Fruit fly (Drosophila melanogaster) whole organism, embryonic: ENCODE data around the gene stnB.

ENCODE experiments used
- Abd-B ChIP-seq: fragments of 200-800 bp; sonication (Bioruptor generic); optimal IDR thresholded peaks from 2 replicates; lab custom pipeline; 2018; ENCODE audit warnings: missing biosample characterization, mild to moderate bottlenecking, missing genetic modification characterization, moderate library complexity
- BEAF-32 ChIP-seq: fragments of 200-800 bp; sonication (Bioruptor generic); optimal IDR thresholded peaks from 3 replicates; lab custom pipeline; 2017; ENCODE audit warnings: missing biosample characterization, missing genetic modification characterization, mild to moderate bottlenecking, moderate library complexity, missing genetic modification reagents
- Bgb ChIP-seq: fragments of 200-800 bp; sonication (Bioruptor generic); IDR thresholded peaks from 2 replicates; pipeline ENCODE4 v1.3.6; 2022; ENCODE audit warnings: missing biosample characterization, missing genetic modification characterization; ENCODE audit not compliant: partially characterized antibody
- CG1024 ChIP-seq: fragments of 200-800 bp; sonication (Bioruptor generic); IDR thresholded peaks from 2 replicates; pipeline ENCODE4 v1.3.6; 2022; ENCODE audit warnings: missing biosample characterization, missing genetic modification characterization
- CG11504 ChIP-seq: fragments of 200-800 bp; sonication (Bioruptor generic); optimal IDR thresholded peaks from 3 replicates; lab custom pipeline; 2019; ENCODE audit warnings: missing biosample characterization, mild to moderate bottlenecking, missing genetic modification characterization, moderate library complexity
- CG12659 ChIP-seq: fragments of 200-800 bp; sonication (Bioruptor generic); optimal IDR thresholded peaks from 3 replicates; lab custom pipeline; 2017; ENCODE audit warnings: mild to moderate bottlenecking, missing biosample characterization, missing genetic modification reagents, missing genetic modification characterization
- CG14441 ChIP-seq: fragments of 200-800 bp; sonication (Bioruptor generic); IDR thresholded peaks from 2 replicates; pipeline ENCODE4 v1.3.6; 2022; ENCODE audit warnings: missing biosample characterization, missing genetic modification characterization
- CG18599 ChIP-seq: fragments of 200-800 bp; sonication (Bioruptor generic); optimal IDR thresholded peaks from 3 replicates; lab custom pipeline; 2017; ENCODE audit warnings: missing biosample characterization, missing genetic modification characterization, mild to moderate bottlenecking, moderate library complexity, missing genetic modification reagents
- CG30020 ChIP-seq: fragments of 200-800 bp; optimal IDR thresholded peaks from 2 replicates; lab custom pipeline; 2019; ENCODE audit warnings: missing biosample characterization, mild to moderate bottlenecking, missing genetic modification characterization, moderate library complexity
- CG34224 ChIP-seq: fragments of 200-800 bp; sonication (Bioruptor generic); IDR thresholded peaks from 3 replicates; pipeline ENCODE4 v1.3.6; 2022; ENCODE audit warnings: missing biosample characterization, missing genetic modification characterization; ENCODE audit not compliant: partially characterized antibody
- CG3847 ChIP-seq: fragments of 200-800 bp; sonication (Bioruptor generic); IDR thresholded peaks from 2 replicates; pipeline ENCODE4 v1.3.6; 2022; ENCODE audit warnings: missing biosample characterization, missing genetic modification characterization
- CG4360 ChIP-seq: fragments of 200-800 bp; sonication (Bioruptor generic); IDR thresholded peaks from 2 replicates; pipeline ENCODE4 v1.3.6; 2022; ENCODE audit warnings: missing biosample characterization, missing genetic modification characterization
- CG4820 ChIP-seq: fragments of 200-800 bp; sonication (Bioruptor generic); optimal IDR thresholded peaks from 3 replicates; lab custom pipeline; 2016; ENCODE audit warnings: missing biosample characterization, missing genetic modification characterization
- CG8281 ChIP-seq: fragments of 200-800 bp; sonication (Bioruptor generic); optimal IDR thresholded peaks from 2 replicates; lab custom pipeline; 2018; ENCODE audit warnings: missing biosample characterization, mild to moderate bottlenecking, missing genetic modification characterization, moderate library complexity
- CG9797 ChIP-seq: fragments of 200-800 bp; sonication (Bioruptor generic); optimal IDR thresholded peaks from 3 replicates; lab custom pipeline; 2018; ENCODE audit warnings: missing biosample characterization, mild to moderate bottlenecking, missing genetic modification characterization
- CG9932 ChIP-seq: fragments of 200-800 bp; sonication (Bioruptor generic); IDR thresholded peaks from 2 replicates; pipeline ENCODE4 v1.3.6; 2022; ENCODE audit warnings: missing biosample characterization, missing genetic modification characterization
- CoRest ChIP-seq: fragments of 200-800 bp; sonication (Bioruptor generic); optimal IDR thresholded peaks from 3 replicates; lab custom pipeline; 2018; ENCODE audit warnings: missing biosample characterization, mild to moderate bottlenecking, missing genetic modification characterization, moderate library complexity
- Dref ChIP-seq: fragments of 200-800 bp; sonication (Bioruptor generic); IDR thresholded peaks from 2 replicates; pipeline ENCODE4 v1.3.6; 2022; ENCODE audit warnings: missing biosample characterization, missing genetic modification characterization
- HLH3B ChIP-seq: fragments of 200-800 bp; sonication (Bioruptor generic); IDR thresholded peaks from 2 replicates; pipeline ENCODE4 v1.3.6; 2022; ENCODE audit warnings: missing biosample characterization, missing genetic modification characterization
- HLH4C ChIP-seq: fragments of 200-800 bp; sonication (Bioruptor generic); IDR thresholded peaks from 3 replicates; pipeline ENCODE4 v1.3.6; 2022; ENCODE audit warnings: missing biosample characterization, missing genetic modification characterization; ENCODE audit not compliant: partially characterized antibody
- Hmr ChIP-seq: fragments of 200-800 bp; sonication (Bioruptor generic); optimal IDR thresholded peaks from 3 replicates; lab custom pipeline; 2017; ENCODE audit warnings: mild to moderate bottlenecking, missing biosample characterization, missing genetic modification reagents, missing genetic modification characterization
- Lim3 ChIP-seq: fragments of 200-800 bp; sonication (Bioruptor generic); IDR thresholded peaks from 2 replicates; pipeline ENCODE4 v1.3.6; 2022; ENCODE audit warnings: missing biosample characterization, missing genetic modification characterization
- PHDP ChIP-seq: fragments of 200-800 bp; sonication (Bioruptor generic); optimal IDR thresholded peaks from 3 replicates; lab custom pipeline; 2018; ENCODE audit warnings: missing biosample characterization, mild to moderate bottlenecking, missing genetic modification characterization, moderate library complexity
- Ptx1 ChIP-seq: fragments of 200-800 bp; sonication (Bioruptor generic); IDR thresholded peaks from 2 replicates; pipeline ENCODE4 v1.3.6; 2022; ENCODE audit warnings: missing biosample characterization, missing genetic modification characterization
- Scr ChIP-seq: fragments of 200-800 bp; sonication (Bioruptor generic); IDR thresholded peaks from 2 replicates; pipeline ENCODE4 v1.3.6; 2022; ENCODE audit warnings: missing biosample characterization, missing genetic modification characterization; ENCODE audit not compliant: partially characterized antibody
- Sox100B ChIP-seq: fragments of 200-800 bp; sonication (Bioruptor generic); optimal IDR thresholded peaks from 3 replicates; lab custom pipeline; 2018; ENCODE audit warnings: missing biosample characterization, mild to moderate bottlenecking, missing genetic modification characterization
- Sox102F ChIP-seq: fragments of 200-800 bp; sonication (Bioruptor generic); optimal IDR thresholded peaks from 2 replicates; lab custom pipeline; 2018; ENCODE audit warnings: missing biosample characterization, mild to moderate bottlenecking, missing genetic modification characterization, moderate library complexity
- al ChIP-seq: fragments of 200-800 bp; sonication (Bioruptor generic); IDR thresholded peaks from 2 replicates; pipeline ENCODE4 v1.3.6; 2022; ENCODE audit warnings: missing biosample characterization, missing genetic modification characterization
- amos ChIP-seq: fragments of 200-800 bp; sonication (Bioruptor generic); IDR thresholded peaks from 2 replicates; pipeline ENCODE4 v1.3.6; 2022; ENCODE audit warnings: missing biosample characterization, missing genetic modification characterization; ENCODE audit not compliant: partially characterized antibody
- aop ChIP-seq: fragments of 200-800 bp; sonication (Bioruptor generic); IDR thresholded peaks from 2 replicates; pipeline ENCODE4 v1.3.6; 2022; ENCODE audit warnings: missing biosample characterization, missing genetic modification characterization
- chn ChIP-seq: fragments of 200-800 bp; sonication (Bioruptor generic); optimal IDR thresholded peaks from 2 replicates; lab custom pipeline; 2016; ENCODE audit warnings: missing biosample characterization, missing genetic modification characterization
- crp ChIP-seq, 2 experiments: fragments of 200-800 bp; sonication (Bioruptor generic); optimal IDR thresholded peaks; 2 replicates in 1 of 2; 3 replicates in 1 of 2; lab custom pipeline; 2017; ENCODE audit warnings: missing biosample characterization in 2 of 2, missing genetic modification characterization in 2 of 2, mild to moderate bottlenecking in 1 of 2, moderate library complexity in 1 of 2
- dysf ChIP-seq: fragments of 200-800 bp; sonication (Bioruptor generic); IDR thresholded peaks from 3 replicates; pipeline ENCODE4 v1.3.6; 2022; ENCODE audit warnings: missing biosample characterization, missing genetic modification characterization
- grau ChIP-seq: fragments of 200-800 bp; optimal IDR thresholded peaks from 3 replicates; lab custom pipeline; 2019; ENCODE audit warnings: missing biosample characterization, mild to moderate bottlenecking, missing genetic modification characterization, moderate library complexity
- gro ChIP-seq: fragments of 200-800 bp; sonication (Bioruptor generic); optimal IDR thresholded peaks from 2 replicates; lab custom pipeline; 2016; ENCODE audit warnings: missing biosample characterization, missing genetic modification characterization
- hbn ChIP-seq: fragments of 200-800 bp; sonication (Bioruptor generic); IDR thresholded peaks from 2 replicates; pipeline ENCODE4 v1.3.6; 2022; ENCODE audit warnings: missing biosample characterization, missing genetic modification characterization; ENCODE audit not compliant: partially characterized antibody
- klu ChIP-seq: fragments of 200-800 bp; sonication (Bioruptor generic); IDR thresholded peaks from 2 replicates; pipeline ENCODE4 v1.3.6; 2022; ENCODE audit warnings: missing biosample characterization, missing genetic modification characterization
- knrl ChIP-seq: fragments of 200-800 bp; sonication (Bioruptor generic); IDR thresholded peaks from 3 replicates; pipeline ENCODE4 v1.3.6; 2022; ENCODE audit warnings: missing biosample characterization, missing genetic modification characterization; ENCODE audit not compliant: partially characterized antibody
- lab ChIP-seq: fragments of 200-800 bp; sonication (Bioruptor generic); optimal IDR thresholded peaks from 3 replicates; lab custom pipeline; 2017; ENCODE audit warnings: missing biosample characterization, missing genetic modification characterization, mild to moderate bottlenecking, moderate library complexity, missing genetic modification reagents
- nmo ChIP-seq: fragments of 200-800 bp; sonication (Bioruptor generic); optimal IDR thresholded peaks from 2 replicates; lab custom pipeline; 2018; ENCODE audit warnings: missing biosample characterization, mild to moderate bottlenecking, missing genetic modification characterization, moderate library complexity
- oc ChIP-seq: fragments of 200-800 bp; sonication (Bioruptor generic); optimal IDR thresholded peaks from 2 replicates; lab custom pipeline; 2018; ENCODE audit warnings: missing biosample characterization, mild to moderate bottlenecking, missing genetic modification characterization, moderate library complexity
- phol ChIP-seq: fragments of 200-800 bp; sonication (Bioruptor generic); optimal IDR thresholded peaks from 3 replicates; lab custom pipeline; 2018; ENCODE audit warnings: missing biosample characterization, mild to moderate bottlenecking, missing genetic modification characterization, moderate library complexity
- seq ChIP-seq: fragments of 200-800 bp; sonication (Bioruptor generic); IDR thresholded peaks from 2 replicates; pipeline ENCODE4 v1.3.6; 2022; ENCODE audit warnings: missing biosample characterization, missing genetic modification characterization
- slbo ChIP-seq: fragments of 200-800 bp; sonication (Bioruptor generic); IDR thresholded peaks from 2 replicates; pipeline ENCODE4 v1.3.6; 2022; ENCODE audit warnings: missing biosample characterization, missing genetic modification characterization
- slou ChIP-seq: fragments of 200-800 bp; sonication (Bioruptor generic); optimal IDR thresholded peaks from 3 replicates; lab custom pipeline; 2016; ENCODE audit warnings: missing biosample characterization, missing genetic modification characterization
- tll ChIP-seq, 2 experiments: fragments of 200-800 bp in 1 of 2; fragments of >200 bp in 1 of 2; sonication (Bioruptor generic) in 1 of 2; optimal IDR thresholded peaks; 2 replicates each; lab custom pipeline; 2017 to 2019; ENCODE audit warnings: missing biosample characterization in 2 of 2, missing genetic modification characterization in 2 of 2, mild to moderate bottlenecking in 1 of 2, moderate library complexity in 1 of 2
- trem ChIP-seq: fragments of 200-800 bp; optimal IDR thresholded peaks from 3 replicates; lab custom pipeline; 2019; ENCODE audit warnings: missing biosample characterization, mild to moderate bottlenecking, missing genetic modification characterization, moderate library complexity
- vvl ChIP-seq: fragments of 200-800 bp; sonication (Bioruptor generic); IDR thresholded peaks from 2 replicates; pipeline ENCODE4 v1.3.6; 2022; ENCODE audit warnings: missing biosample characterization, missing genetic modification characterization
- zen2 ChIP-seq: fragments of 200-800 bp; sonication (Bioruptor generic); IDR thresholded peaks from 3 replicates; pipeline ENCODE4 v1.3.6; 2022; ENCODE audit warnings: missing biosample characterization, missing genetic modification characterization; ENCODE audit not compliant: partially characterized antibody

The stnB gene

dm6 chrX:23007399-23007798 is 3.0 kb upstream of the stnB start:
- TF ChIP-seq slbo (GFP tag; lab: Robert Waterston, UW) (peak; percentile 58), CG9797 (GFP tag; lab: Kevin White, UChicago) (peak; percentile 2), Hmr (GFP tag; lab: Kevin White, UChicago) (peak; percentile 39), oc (tag; lab: Kevin White, UChicago) (no peak), CG14441 (GFP tag; lab: Robert Waterston, UW) (0 out of 2 replicates have a peak, but pooled peaks have one; percentile 11), seq (no peak), Ptx1 (GFP tag; lab: Robert Waterston, UW) (0 out of 2 replicates have a peak, but pooled peaks have one; percentile 27), CG1024 (GFP tag; lab: Robert Waterston, UW) (peak; percentile 26; the same call in 1 of the 2 replicates), klu (GFP tag; lab: Robert Waterston, UW) (peak; percentile 17; the same call in 1 of the 2 replicates), aop (GFP tag; lab: Robert Waterston, UW) (no peak), amos (GFP tag; lab: Robert Waterston, UW) (peak; percentile 98), Sox100B (peak; percentile 39), Sox102F (GFP tag; lab: Kevin White, UChicago) (peak; percentile 30), nmo (peak; percentile 50), chn (GFP tag; lab: Kevin White, UChicago) (no peak), Bgb (GFP tag; lab: Robert Waterston, UW) (peak; percentile 98), Dref (GFP tag; lab: Robert Waterston, UW) (peak; percentile 94), HLH4C (peak; percentile 97), CG30020 (tag; lab: Kevin White, UChicago) (peak; percentile 43), CG4360 (no peak), phol (tag; lab: Kevin White, UChicago) (peak; percentile 40), crp (GFP tag; optimal IDR thresholded peaks at IDR 0.05; lab: Kevin White, UChicago) (no peak), grau (peak; percentile 7), CG3847 (GFP tag; lab: Robert Waterston, UW) (peak; percentile 50; the same call in 1 of the 2 replicates), zen2 (peak; percentile 97), CG9932 (GFP tag; lab: Robert Waterston, UW) (peak; percentile 79), trem (peak; percentile 43), lab (no peak), Scr (GFP tag; lab: Robert Waterston, UW) (peak; percentile 95), dysf (peak; percentile 52; the same call in 1 of the 3 replicates), knrl (GFP tag; lab: Robert Waterston, UW) (peak; percentile 97), HLH3B (GFP tag; lab: Robert Waterston, UW) (no peak), CG18599 (GFP tag; lab: Kevin White, UChicago) (no peak), tll (GFP tag; optimal IDR thresholded peaks at IDR 0.05; lab: Kevin White, UChicago) (no peak), vvl (GFP tag; lab: Robert Waterston, UW) (peak; percentile 40; the same call in 1 of the 2 replicates), hbn (GFP tag; lab: Robert Waterston, UW) (peak; percentile 96), CG12659 (GFP tag; lab: Kevin White, UChicago) (peak; percentile 50), CG4820 (GFP tag; lab: Kevin White, UChicago) (no peak), Abd-B (GFP tag; lab: Kevin White, UChicago) (peak; percentile 16), Lim3 (GFP tag; lab: Robert Waterston, UW) (no peak), slou (GFP tag; lab: Kevin White, UChicago) (no peak), CoRest (peak; percentile 50), CG34224 (peak; percentile 96), al (GFP tag; lab: Robert Waterston, UW) (0 out of 2 replicates have a peak, but pooled peaks have one; percentile 33), CG11504 (tag; lab: Kevin White, UChicago) (peak; percentile 29), BEAF-32 (GFP tag; lab: Kevin White, UChicago) (peak; percentile 91), CG8281 (no peak), PHDP (tag; lab: Kevin White, UChicago) (peak; percentile 28), gro (no peak)
